Worm (Caenorhabditis elegans) whole organism, late embryonic: ENCODE measurements around the gene F15B9.8.

Source experiments
- K02D7.2 ChIP-seq: sonication (generic microtip); optimal IDR thresholded peaks from 2 replicates; lab custom pipeline; 2017; ENCODE audit warnings: mild to moderate bottlenecking, missing genetic modification characterization, missing compliant biosample characterization
- T23F11.4 ChIP-seq: fragments of 200-800 bp; sonication (Bioruptor generic); optimal IDR thresholded peaks from 2 replicates; lab custom pipeline; 2018; ENCODE audit warnings: mild to moderate bottlenecking, missing genetic modification characterization, missing compliant biosample characterization
- Y22D7AL.16 ChIP-seq: sonication (generic microtip); optimal IDR thresholded peaks from 2 replicates; lab custom pipeline; 2016; ENCODE audit warnings: missing genetic modification characterization, missing compliant biosample characterization
- ceh-14 ChIP-seq: sonication (generic microtip); optimal IDR thresholded peaks from 2 replicates; lab custom pipeline; 2016; ENCODE audit warnings: missing genotype, missing genetic modification characterization, missing compliant biosample characterization
- ceh-18 ChIP-seq: sonication (generic microtip); optimal IDR thresholded peaks from 2 replicates; lab custom pipeline; 2016; ENCODE audit warnings: missing genetic modification characterization, missing compliant biosample characterization
- ceh-19 ChIP-seq: fragments of 200-800 bp; sonication (Bioruptor generic); optimal IDR thresholded peaks from 2 replicates; lab custom pipeline; 2018; ENCODE audit warnings: mild to moderate bottlenecking, missing genetic modification characterization, missing compliant biosample characterization
- ceh-22 ChIP-seq: sonication (generic microtip); optimal IDR thresholded peaks from 2 replicates; lab custom pipeline; 2017; ENCODE audit warnings: missing biosample characterization, missing genetic modification characterization
- ceh-24 ChIP-seq: sonication (generic microtip); optimal IDR thresholded peaks from 2 replicates; lab custom pipeline; 2016; ENCODE audit warnings: mild to moderate bottlenecking, missing genetic modification characterization, missing compliant biosample characterization
- ceh-30 ChIP-seq: fragments of 150-350 bp; optimal IDR thresholded peaks from 2 replicates; lab custom pipeline; 2014; ENCODE audit warnings: missing biosample characterization, missing genetic modification characterization
- ceh-34 ChIP-seq: sonication (generic microtip); optimal IDR thresholded peaks from 2 replicates; lab custom pipeline; 2016; ENCODE audit warnings: mild to moderate bottlenecking, missing genetic modification characterization, missing compliant biosample characterization
- ceh-45 ChIP-seq: fragments of 200-800 bp; sonication (Bioruptor generic); IDR thresholded peaks from 2 replicates; pipeline ENCODE4 v1.3.6; 2022; ENCODE audit warnings: missing genetic modification reagents, missing genetic modification characterization, missing compliant biosample characterization
- ceh-48 ChIP-seq: sonication (generic microtip); optimal IDR thresholded peaks from 2 replicates; lab custom pipeline; 2016; ENCODE audit warnings: missing genetic modification characterization, inconsistent platforms, missing compliant biosample characterization
- ceh-6 ChIP-seq: fragments of 200-800 bp; sonication (Bioruptor generic); optimal IDR thresholded peaks from 2 replicates; lab custom pipeline; 2018; ENCODE audit warnings: mild to moderate bottlenecking, missing genetic modification characterization, missing compliant biosample characterization
- ceh-9 ChIP-seq: sonication (generic microtip); optimal IDR thresholded peaks from 2 replicates; lab custom pipeline; 2016; ENCODE audit warnings: mild to moderate bottlenecking, missing genetic modification characterization, inconsistent platforms, missing compliant biosample characterization
- dmd-4 ChIP-seq: sonication (generic microtip); optimal IDR thresholded peaks from 2 replicates; lab custom pipeline; 2016; ENCODE audit warnings: borderline replicate concordance, missing genetic modification characterization, missing compliant biosample characterization
- dve-1 ChIP-seq: sonication (generic microtip); optimal IDR thresholded peaks from 2 replicates; lab custom pipeline; 2017; ENCODE audit warnings: antibody characterized with exemption, mild to moderate bottlenecking, missing genetic modification characterization, missing compliant biosample characterization
- elt-2 ChIP-seq: sonication (generic microtip); optimal IDR thresholded peaks from 2 replicates; lab custom pipeline; 2016; ENCODE audit warnings: missing genetic modification reagents, missing genetic modification characterization, missing compliant biosample characterization
- elt-4 ChIP-seq: sonication (generic microtip); optimal IDR thresholded peaks from 2 replicates; lab custom pipeline; 2016; ENCODE audit warnings: missing genetic modification characterization, missing compliant biosample characterization
- eyg-1 ChIP-seq: sonication (generic microtip); optimal IDR thresholded peaks from 2 replicates; lab custom pipeline; 2016; ENCODE audit warnings: missing genotype, missing genetic modification characterization, missing compliant biosample characterization
- fax-1 ChIP-seq: sonication (generic microtip); optimal IDR thresholded peaks from 2 replicates; lab custom pipeline; 2016; ENCODE audit warnings: missing genotype, missing genetic modification characterization, missing compliant biosample characterization
- fkh-10 ChIP-seq: fragments of 150-350 bp; optimal IDR thresholded peaks from 2 replicates; lab custom pipeline; 2014; ENCODE audit warnings: missing biosample characterization, missing genetic modification reagents, missing genetic modification characterization
- gmeb-2 ChIP-seq: sonication (generic microtip); optimal IDR thresholded peaks from 2 replicates; lab custom pipeline; 2016; ENCODE audit warnings: missing genetic modification characterization, inconsistent platforms, missing compliant biosample characterization
- hlh-13 ChIP-seq: fragments of 200-800 bp; sonication (Bioruptor generic); optimal IDR thresholded peaks from 2 replicates; lab custom pipeline; 2018; ENCODE audit warnings: mild to moderate bottlenecking, missing genetic modification characterization, missing compliant biosample characterization
- hlh-6 ChIP-seq: sonication (generic microtip); optimal IDR thresholded peaks from 2 replicates; lab custom pipeline; 2016; ENCODE audit warnings: missing genotype, missing genetic modification characterization, missing compliant biosample characterization
- lin-11 ChIP-seq: fragments of 200-800 bp; sonication (Bioruptor generic); optimal IDR thresholded peaks from 2 replicates; lab custom pipeline; 2018; ENCODE audit warnings: mild to moderate bottlenecking, missing genetic modification characterization, missing compliant biosample characterization
- madf-2 ChIP-seq: sonication (generic microtip); optimal IDR thresholded peaks from 2 replicates; lab custom pipeline; 2017; ENCODE audit warnings: missing genetic modification characterization, missing compliant biosample characterization
- nfya-1 ChIP-seq: sonication (generic microtip); optimal IDR thresholded peaks from 2 replicates; lab custom pipeline; 2017; ENCODE audit warnings: missing genetic modification characterization, mild to moderate bottlenecking, missing compliant biosample characterization, antibody characterized with exemption, moderate library complexity
- nhr-11 ChIP-seq: fragments of 150-350 bp; optimal IDR thresholded peaks from 2 replicates; lab custom pipeline; 2014; ENCODE audit warnings: missing biosample characterization, missing genetic modification characterization
- pag-3 ChIP-seq: sonication (generic microtip); optimal IDR thresholded peaks from 2 replicates; lab custom pipeline; 2016; ENCODE audit warnings: missing compliant biosample characterization, missing genetic modification characterization, borderline replicate concordance
- pax-1 ChIP-seq: fragments of 150-350 bp; optimal IDR thresholded peaks from 2 replicates; lab custom pipeline; 2014; ENCODE audit warnings: missing biosample characterization, missing genetic modification characterization
- pha-2 ChIP-seq: sonication (generic microtip); optimal IDR thresholded peaks from 2 replicates; lab custom pipeline; 2017; ENCODE audit warnings: mild to moderate bottlenecking, missing genetic modification characterization, missing compliant biosample characterization
- pha-4 ChIP-seq: fragments of 150-350 bp; optimal IDR thresholded peaks from 2 replicates; lab custom pipeline; 2018; ENCODE audit warnings: missing biosample characterization, missing genetic modification reagents, missing genetic modification characterization
- pqm-1 ChIP-seq: sonication (generic microtip); optimal IDR thresholded peaks from 2 replicates; lab custom pipeline; 2016; ENCODE audit warnings: missing genetic modification characterization, missing compliant biosample characterization
- ref-2 ChIP-seq: sonication (generic microtip); optimal IDR thresholded peaks from 2 replicates; lab custom pipeline; 2016; ENCODE audit warnings: missing genetic modification characterization, missing compliant biosample characterization
- rnt-1 ChIP-seq: sonication (generic microtip); optimal IDR thresholded peaks from 2 replicates; lab custom pipeline; 2016; ENCODE audit warnings: missing genetic modification characterization, missing compliant biosample characterization
- sox-2 ChIP-seq: fragments of 200-800 bp; sonication (Bioruptor generic); IDR thresholded peaks from 2 replicates; pipeline ENCODE4 v1.3.6; 2022; ENCODE audit warnings: missing genetic modification reagents, missing genetic modification characterization, missing compliant biosample characterization
- syd-9 ChIP-seq: sonication (generic microtip); optimal IDR thresholded peaks from 2 replicates; lab custom pipeline; 2016; ENCODE audit warnings: mild to moderate bottlenecking, missing genetic modification characterization, moderate library complexity, missing compliant biosample characterization
- unc-42 ChIP-seq: sonication (generic microtip); optimal IDR thresholded peaks from 2 replicates; lab custom pipeline; 2016; ENCODE audit warnings: missing genotype, missing genetic modification characterization, missing compliant biosample characterization
- unc-55 ChIP-seq: sonication (generic microtip); optimal IDR thresholded peaks from 2 replicates; lab custom pipeline; 2017; ENCODE audit warnings: missing biosample characterization, missing genetic modification reagents, missing genetic modification characterization
- unc-86 ChIP-seq: sonication (generic microtip); optimal IDR thresholded peaks from 2 replicates; lab custom pipeline; 2016; ENCODE audit warnings: missing genetic modification characterization, missing compliant biosample characterization
- zip-5 ChIP-seq: sonication (generic microtip); optimal IDR thresholded peaks from 2 replicates; lab custom pipeline; 2016; ENCODE audit warnings: missing genetic modification characterization, missing compliant biosample characterization

The F15B9.8 gene

DNA sequence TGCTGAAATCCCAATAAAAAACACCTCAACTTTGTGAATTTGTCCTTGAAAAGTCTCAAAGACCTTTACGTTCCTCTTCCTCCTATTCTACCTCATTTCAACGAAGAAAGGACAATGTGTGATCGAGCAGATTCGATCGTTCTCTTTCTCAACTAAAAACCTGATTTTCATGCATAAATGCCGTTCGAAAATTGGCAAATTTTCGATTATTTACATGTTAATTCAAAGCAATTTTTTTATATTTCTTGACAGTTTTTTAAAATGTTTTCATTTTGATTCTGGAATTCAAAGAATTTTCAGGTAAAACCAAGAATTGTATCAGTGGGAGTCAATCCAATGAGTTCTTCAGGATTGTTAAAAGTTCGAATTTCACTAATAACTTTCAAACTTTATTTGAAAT is 19.8 kb upstream of the F15B9.8 start, which contains the start of gene lin-46:
Gene lin-46 (plus strand): TSS at position 301 of the 400 bp plus-strand sequence.
- TF ChIP-seq pax-1 (tag; lab: Kevin White, UChicago) (no peak), sox-2 (GFP tag; lab: Robert Waterston, UW) (no peak), ceh-30 (no peak), eyg-1 (no peak), dmd-4 (no peak), hlh-6 (no peak), pha-4 (tag; lab: Kevin White, UChicago) (no peak), dve-1 (tag; lab: Kevin White, UChicago) (no peak), hlh-13 (GFP tag; lab: Kevin White, UChicago) (no peak), ref-2 (tag; lab: Kevin White, UChicago) (no peak), lin-11 (tag; lab: Kevin White, UChicago) (no peak), elt-4 (tag; lab: Kevin White, UChicago) (no peak)

ce11 chrV:12970575-12971160 is 17.7 kb upstream of the F15B9.8 start, which contains the start of gene pnn-1:
TSS of gene pnn-1 (plus strand) at chrV:12971110.
- no peak for TF ChIP-seq ceh-45 (GFP tag; lab: Robert Waterston, UW)
- no peak for TF ChIP-seq K02D7.2 (tag; lab: Kevin White, UChicago)
- no peak for TF ChIP-seq hlh-13 (GFP tag; lab: Kevin White, UChicago)
- TF ChIP-seq ceh-48 = peak; percentile 68
- TF ChIP-seq elt-4 (tag; lab: Kevin White, UChicago) = no peak
- TF ChIP-seq unc-42 (tag; lab: Kevin White, UChicago) = peak; percentile 29

ce11 chrV:12974047-12974446 is 14.3 kb upstream of the F15B9.8 start:
- no peak for TF ChIP-seq dve-1 (tag; lab: Kevin White, UChicago)
- TF ChIP-seq ceh-30 = no peak
- no peak for TF ChIP-seq ceh-6 (GFP tag; lab: Kevin White, UChicago)
- no peak for TF ChIP-seq ceh-34 (tag; lab: Kevin White, UChicago)
- no peak for TF ChIP-seq syd-9 (tag; lab: Kevin White, UChicago)
- TF ChIP-seq pqm-1 (tag; lab: Kevin White, UChicago) = no peak
- TF ChIP-seq pag-3 (tag; lab: Kevin White, UChicago) = no peak
- no peak for TF ChIP-seq sox-2 (GFP tag; lab: Robert Waterston, UW)
- no peak for TF ChIP-seq fkh-10 (GFP tag; lab: Kevin White, UChicago)
- TF ChIP-seq eyg-1 = no peak
- TF ChIP-seq madf-2 (tag; lab: Kevin White, UChicago) = no peak
- no peak for TF ChIP-seq zip-5 (tag; lab: Kevin White, UChicago)
- no peak for TF ChIP-seq pha-4 (tag; lab: Kevin White, UChicago)
- TF ChIP-seq ceh-18 (tag; lab: Kevin White, UChicago) = no peak
- no peak for TF ChIP-seq elt-2 (tag; lab: Kevin White, UChicago)
- no peak for TF ChIP-seq unc-42 (tag; lab: Kevin White, UChicago)
- no peak for TF ChIP-seq ceh-19 (GFP tag; lab: Kevin White, UChicago)

DNA sequence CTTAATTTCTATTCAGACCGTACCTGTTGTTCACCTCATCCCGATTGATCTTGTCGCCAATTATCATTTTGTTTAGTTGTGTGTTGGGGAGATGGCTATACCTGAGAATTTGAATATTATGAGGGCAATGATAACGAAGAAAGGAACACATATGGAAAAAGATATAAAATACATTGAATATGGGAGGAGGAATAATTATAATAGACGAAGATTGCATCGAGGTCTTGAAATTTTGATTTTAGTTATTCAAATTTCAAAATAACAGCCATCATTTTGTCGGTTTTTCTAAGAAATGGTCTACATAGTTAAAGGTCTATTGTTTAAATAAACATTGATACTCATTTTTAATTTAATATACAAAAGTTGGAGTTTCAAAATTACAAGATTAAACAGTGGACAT is 1.3 kb upstream of the F15B9.8 start, which contains the start of gene shw-3:
Gene shw-3 (minus strand): TSS at position 101 of the 400 bp plus-strand sequence.
- no peak for TF ChIP-seq ceh-22
- TF ChIP-seq Y22D7AL.16 (tag; lab: Kevin White, UChicago) = no peak
- no peak for TF ChIP-seq syd-9 (tag; lab: Kevin White, UChicago)
- TF ChIP-seq pha-4 (tag; lab: Kevin White, UChicago) = no peak
- no peak for TF ChIP-seq gmeb-2 (tag; lab: Kevin White, UChicago)
- no peak for TF ChIP-seq ceh-24
- no peak for TF ChIP-seq rnt-1
- no peak for TF ChIP-seq K02D7.2 (tag; lab: Kevin White, UChicago)
- TF ChIP-seq ceh-18 (tag; lab: Kevin White, UChicago) = no peak
- no peak for TF ChIP-seq unc-86
- TF ChIP-seq fkh-10 (GFP tag; lab: Kevin White, UChicago) = no peak
- TF ChIP-seq nfya-1 (tag; lab: Kevin White, UChicago) = no peak
- TF ChIP-seq pha-2 = no peak
- no peak for TF ChIP-seq ceh-9 (tag; lab: Kevin White, UChicago)
- no peak for TF ChIP-seq fax-1
- TF ChIP-seq ceh-14 = no peak
- no peak for TF ChIP-seq T23F11.4 (GFP tag; lab: Kevin White, UChicago)
- no peak for TF ChIP-seq nhr-11
- TF ChIP-seq eyg-1 = no peak
- TF ChIP-seq unc-55 (GFP tag; lab: Kevin White, UChicago) = no peak
